Fruit fly (Drosophila melanogaster): ENCODE measurements around the gene CG32040.
A peak's percentile ranks its signal among the peaks of the same experiment; 100 is the strongest.

CG32040 gene

dm6 chr3L:9355555-9355954, 1.7 kb downstream of the CG32040 start:
- TF ChIP-seq CG17806 (tag; optimal IDR thresholded peaks at IDR 0.05) (no peak), fd96Ca (GFP tag; IDR thresholded peaks at IDR 0.05) (no peak), CG8159 (tag; optimal IDR thresholded peaks at IDR 0.05) (no peak), CG4496 (GFP tag; IDR thresholded peaks at IDR 0.05) (no peak), D1 (tag; optimal IDR thresholded peaks at IDR 0.05) (no peak), CG12605 (GFP tag; IDR thresholded peaks at IDR 0.05) (no peak)

- no peak for TF ChIP-seq Pif1A (GFP tag; optimal IDR thresholded peaks at IDR 0.05)
- TF ChIP-seq EcR (GFP tag; optimal IDR thresholded peaks at IDR 0.05), result peak; percentile 65
These were observed 2.4 kb downstream of the CG32040 start for dm6 chr3L:9356138-9356753.

dm6 chr3L:9357830-9358712, 4.2 kb downstream of the CG32040 start:
- TF ChIP-seq rn (GFP tag; IDR thresholded peaks at IDR 0.05) (no peak), Ets98B (GFP tag; IDR thresholded peaks at IDR 0.05) (peak; percentile 53), CG32121 (GFP tag; IDR thresholded peaks at IDR 0.05) (peak; percentile 51; the same call in 1 of the 2 replicates), fd96Ca (GFP tag; IDR thresholded peaks at IDR 0.05) (no peak), CG8301 (tag; optimal IDR thresholded peaks at IDR 0.05) (peak; percentile 30), EcR (GFP tag; optimal IDR thresholded peaks at IDR 0.05) (no peak), Pif1B (GFP tag; optimal IDR thresholded peaks at IDR 0.05) (peak; percentile 51), CG17806 (tag; optimal IDR thresholded peaks at IDR 0.05) (peak; percentile 31), CG4496 (GFP tag; IDR thresholded peaks at IDR 0.05) (peak; percentile 65), Snoo (tag; optimal IDR thresholded peaks at IDR 0.05) (no peak), CG15710 (tag; optimal IDR thresholded peaks at IDR 0.05) (peak; percentile 52), CG12605 (GFP tag; IDR thresholded peaks at IDR 0.05) (peak; percentile 72), CG34367 (tag; optimal IDR thresholded peaks at IDR 0.05) (peak; percentile 21), CG9948 (tag; optimal IDR thresholded peaks at IDR 0.05) (peak; percentile 11), gl (tag; optimal IDR thresholded peaks at IDR 0.05) (peak; percentile 75), CG13204 (GFP tag; optimal IDR thresholded peaks at IDR 0.05) (no peak), D1 (tag; optimal IDR thresholded peaks at IDR 0.05) (no peak), CG10348 (GFP tag; IDR thresholded peaks at IDR 0.05) (no peak), Pif1A (GFP tag; optimal IDR thresholded peaks at IDR 0.05) (peak; percentile 18), CG14655 (GFP tag; optimal IDR thresholded peaks at IDR 0.05) (peak; percentile 71), CG8159 (tag; optimal IDR thresholded peaks at IDR 0.05) (peak; percentile 31)

- TF ChIP-seq gl (tag; optimal IDR thresholded peaks at IDR 0.05) (peak; percentile 21), CG32121 (GFP tag; IDR thresholded peaks at IDR 0.05) (peak; percentile 56), rn (GFP tag; IDR thresholded peaks at IDR 0.05) (no peak), CG10348 (GFP tag; IDR thresholded peaks at IDR 0.05) (no peak), Snoo (tag; optimal IDR thresholded peaks at IDR 0.05) (no peak), CG13204 (GFP tag; optimal IDR thresholded peaks at IDR 0.05) (no peak), CG9948 (tag; optimal IDR thresholded peaks at IDR 0.05) (no peak), D1 (tag; optimal IDR thresholded peaks at IDR 0.05) (no peak), CG12605 (GFP tag; IDR thresholded peaks at IDR 0.05) (peak; percentile 55; the same call in 1 of the 2 replicates), CG14655 (GFP tag; optimal IDR thresholded peaks at IDR 0.05) (no peak), CG8301 (tag; optimal IDR thresholded peaks at IDR 0.05) (peak; percentile 17), Pif1B (GFP tag; optimal IDR thresholded peaks at IDR 0.05) (peak; percentile 47), CG4496 (GFP tag; IDR thresholded peaks at IDR 0.05) (peak; percentile 68; the same call in 2 of the 3 replicates), CG34367 (tag; optimal IDR thresholded peaks at IDR 0.05) (no peak), Ets98B (GFP tag; IDR thresholded peaks at IDR 0.05) (peak; percentile 68), CG8159 (tag; optimal IDR thresholded peaks at IDR 0.05) (no peak), EcR (GFP tag; optimal IDR thresholded peaks at IDR 0.05) (no peak), fd96Ca (GFP tag; IDR thresholded peaks at IDR 0.05) (peak; percentile 73), CG17806 (tag; optimal IDR thresholded peaks at IDR 0.05) (peak; percentile 4), CG15710 (tag; optimal IDR thresholded peaks at IDR 0.05) (peak; percentile 3), Pif1A (GFP tag; optimal IDR thresholded peaks at IDR 0.05) (peak; percentile 27)
These were observed 4.8 kb downstream of the CG32040 start, which contains the start of the genes UGP and Svip for dm6 chr3L:9358713-9359040. Gene UGP, minus strand, starts transcription at chr3L:9358935. Gene Svip, plus strand, starts transcription at chr3L:9358999.

- 0 out of 2 replicates have a peak, but pooled peaks have one; percentile 31 for TF ChIP-seq CG32121 (GFP tag; IDR thresholded peaks at IDR 0.05)
- peak; percentile 2 for TF ChIP-seq Snoo (tag; optimal IDR thresholded peaks at IDR 0.05)
- peak; percentile 13 for TF ChIP-seq CG13204 (GFP tag; optimal IDR thresholded peaks at IDR 0.05)
- no peak for TF ChIP-seq CG15710 (tag; optimal IDR thresholded peaks at IDR 0.05)
- no peak for TF ChIP-seq CG10348 (GFP tag; IDR thresholded peaks at IDR 0.05)
- no peak for TF ChIP-seq Pif1B (GFP tag; optimal IDR thresholded peaks at IDR 0.05)
- TF ChIP-seq Pif1A (GFP tag; optimal IDR thresholded peaks at IDR 0.05), result no peak
- TF ChIP-seq EcR (GFP tag; optimal IDR thresholded peaks at IDR 0.05), result peak; percentile 66
- TF ChIP-seq D1 (tag; optimal IDR thresholded peaks at IDR 0.05), result no peak
- peak; percentile 28; the same call in 1 of the 3 replicates for TF ChIP-seq CG4496 (GFP tag; IDR thresholded peaks at IDR 0.05)
- TF ChIP-seq gl (tag; optimal IDR thresholded peaks at IDR 0.05), result peak; percentile 38
- no peak for TF ChIP-seq fd96Ca (GFP tag; IDR thresholded peaks at IDR 0.05)
- no peak for TF ChIP-seq CG17806 (tag; optimal IDR thresholded peaks at IDR 0.05)
- peak; percentile 26; the same call in 1 of the 2 replicates for TF ChIP-seq Ets98B (GFP tag; IDR thresholded peaks at IDR 0.05)
These were observed 6.4 kb downstream of the CG32040 start, which contains the start of gene Pdxk for dm6 chr3L:9360217-9360692. Gene Pdxk, plus strand, starts transcription at chr3L:9360316.
